Fruit fly (Drosophila melanogaster) whole organism, adult: ENCODE measurements around the gene ex.

Source experiments
- CG7101 ChIP-seq: fragments of 200-800 bp; sonication (Bioruptor generic); optimal IDR thresholded peaks from 2 replicates; lab custom pipeline; 2018; ENCODE audit warnings: missing biosample characterization, mild to moderate bottlenecking, missing genetic modification characterization, moderate library complexity
- cic ChIP-seq: fragments of 200-800 bp; sonication (Bioruptor generic); optimal IDR thresholded peaks from 2 replicates; lab custom pipeline; 2017; ENCODE audit warnings: missing biosample characterization, mild to moderate bottlenecking, missing genetic modification characterization, moderate library complexity
- kay ChIP-seq: fragments of 200-800 bp; sonication (Bioruptor generic); peaks from one replicate; lab custom pipeline; 2016; ENCODE audit warnings: missing biosample characterization, missing genetic modification characterization, borderline replicate concordance
- pad ChIP-seq: fragments of 200-800 bp; sonication (Bioruptor generic); optimal IDR thresholded peaks from 3 replicates; lab custom pipeline; 2017; ENCODE audit warnings: missing biosample characterization, missing genetic modification characterization, mild to moderate bottlenecking, moderate library complexity, missing genetic modification reagents

- TF ChIP-seq cic (GFP tag; lab: Kevin White, UChicago) (no peak), kay (GFP tag; lab: Kevin White, UChicago) (no peak), pad (GFP tag; lab: Kevin White, UChicago) (no peak), CG7101 (no peak)
These were observed 16.1 kb downstream of the ex start for dm6 chr2L:447124-447523.
